Worm (Caenorhabditis elegans): ENCODE data around the gene romo-1.

DNA sequence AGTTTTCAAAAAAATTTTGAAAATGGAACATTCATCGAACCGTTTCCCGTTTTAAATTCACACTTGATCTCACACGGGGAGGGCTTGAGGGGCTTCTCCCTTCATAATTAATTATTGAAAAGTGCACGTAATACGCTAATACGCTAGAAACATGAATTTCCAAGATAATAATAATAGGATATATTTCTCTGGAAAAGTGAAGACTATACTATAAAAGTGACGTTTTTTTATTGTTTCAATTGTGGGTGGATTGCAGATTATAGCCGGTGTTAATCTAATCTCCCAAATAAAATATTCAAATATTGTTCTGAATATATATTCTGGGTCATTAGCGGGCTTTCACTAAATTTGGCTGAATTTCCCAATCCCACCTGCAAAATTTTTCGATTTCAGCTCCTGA lies 4.0 kb downstream of the romo-1 start:
- TF ChIP-seq snpc-4 (GFP tag; optimal IDR thresholded peaks at IDR 0.05) (no peak), snpc-4 (tag; optimal IDR thresholded peaks at IDR 0.05) (no peak), pha-4 (tag; optimal IDR thresholded peaks at IDR 0.05) (no peak), tlf-1 (GFP tag; optimal IDR thresholded peaks at IDR 0.05) (no peak), C17E4.6 (GFP tag; IDR thresholded peaks at IDR 0.05) (no peak), nfyb-1 (GFP tag; IDR thresholded peaks at IDR 0.05) (no peak), madf-8 (GFP tag; conservative IDR thresholded peaks at IDR 0.05) (no peak), rec-8 (tag; optimal IDR thresholded peaks at IDR 0.05) (no peak), hlh-12 (tag; optimal IDR thresholded peaks at IDR 0.05) (no peak), bed-1 (GFP tag; IDR thresholded peaks at IDR 0.05) (no peak), him-1 (tag; optimal IDR thresholded peaks at IDR 0.05) (no peak), ceh-27 (GFP tag; optimal IDR thresholded peaks at IDR 0.05) (no peak), ama-1 (optimal IDR thresholded peaks at IDR 0.05) (no peak), ama-1 (GFP tag; optimal IDR thresholded peaks at IDR 0.05) (no peak), nhr-90 (tag; optimal IDR thresholded peaks at IDR 0.05) (no peak), aptf-3 (GFP tag; IDR thresholded peaks at IDR 0.05) (no peak)

Data from whole organism, young adult.